Worm (Caenorhabditis elegans): Measurements from ENCODE around the gene clec-245.

clec-245 gene

DNA sequence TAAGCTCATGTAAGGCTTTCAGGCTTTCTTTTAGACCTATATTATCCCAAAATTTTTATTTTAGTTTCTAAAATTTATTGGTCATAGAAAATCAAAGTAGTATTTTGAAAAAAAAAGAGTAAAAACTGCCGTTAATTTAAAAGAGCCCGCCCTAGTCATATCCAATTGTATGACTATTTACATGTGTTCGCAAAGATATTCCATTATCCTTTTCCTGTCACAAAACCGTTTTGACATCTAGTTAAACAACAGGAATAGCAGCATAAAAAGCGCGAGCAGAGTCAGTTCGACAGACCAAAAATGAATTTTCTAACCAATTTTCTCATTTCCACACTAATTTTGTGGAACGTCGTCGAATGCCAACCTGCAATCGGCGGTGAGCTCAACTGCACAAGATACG is 6.8 kb upstream of the clec-245 start, which contains the start of gene F16H6.3:
F16H6.3 (plus strand) TSS at position 301 of the 400 bp plus-strand sequence.
- TF ChIP-seq sea-1 (GFP tag; conservative IDR thresholded peaks at IDR 0.05) (no peak), hmbx-1 (tag; optimal IDR thresholded peaks at IDR 0.05) (no peak), ama-1 (optimal IDR thresholded peaks at IDR 0.05) (no peak), ceh-13 (GFP tag; optimal IDR thresholded peaks at IDR 0.05) (no peak), F13C5.2 (tag; optimal IDR thresholded peaks at IDR 0.05) (no peak), hnd-1 (tag; optimal IDR thresholded peaks at IDR 0.05) (no peak), scrt-1 (GFP tag; IDR thresholded peaks at IDR 0.05) (no peak), flt-1 (GFP tag; IDR thresholded peaks at IDR 0.05) (no peak), hmg-4 (GFP tag; optimal IDR thresholded peaks at IDR 0.05) (no peak), tra-4 (tag; optimal IDR thresholded peaks at IDR 0.05) (no peak), ceh-36 (tag; optimal IDR thresholded peaks at IDR 0.05) (no peak), tbx-11 (GFP tag; IDR thresholded peaks at IDR 0.05) (no peak)

DNA sequence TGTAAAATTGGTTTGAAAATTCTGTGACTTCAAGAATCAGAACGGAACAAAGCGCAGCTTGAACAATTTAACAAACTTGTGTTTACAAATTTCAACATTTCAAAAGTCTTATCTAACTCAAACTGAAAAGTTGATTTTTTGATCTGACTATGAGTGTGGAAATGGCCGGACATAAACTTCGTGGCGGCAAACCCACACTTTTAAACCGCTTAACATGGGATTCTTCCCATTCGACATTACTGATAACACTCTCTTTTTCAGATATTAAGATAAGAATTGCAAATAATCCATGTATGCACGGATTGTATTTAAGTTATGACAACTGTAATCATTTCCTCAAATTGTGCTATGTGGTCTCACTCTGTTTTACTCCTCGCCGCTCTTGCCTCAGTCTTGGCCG is 2.9 kb upstream of the clec-245 start, which contains the start of gene clec-42:
clec-42 (plus strand) TSS at position 285 of the 400 bp plus-strand sequence.
- no peak for TF ChIP-seq hmg-4 (GFP tag; optimal IDR thresholded peaks at IDR 0.05)
- TF ChIP-seq tbx-11 (GFP tag; IDR thresholded peaks at IDR 0.05) = no peak
- no peak for TF ChIP-seq ets-7 (tag; optimal IDR thresholded peaks at IDR 0.05)
- no peak for TF ChIP-seq ceh-13 (GFP tag; optimal IDR thresholded peaks at IDR 0.05)
- no peak for TF ChIP-seq flt-1 (GFP tag; IDR thresholded peaks at IDR 0.05)
- no peak for TF ChIP-seq hmbx-1 (tag; optimal IDR thresholded peaks at IDR 0.05)
- no peak for TF ChIP-seq tbx-37 (GFP tag; conservative IDR thresholded peaks at IDR 0.05)
- no peak for TF ChIP-seq B0310.2 (tag; optimal IDR thresholded peaks at IDR 0.05)
- no peak for TF ChIP-seq pes-1 (GFP tag; IDR thresholded peaks at IDR 0.05)
- TF ChIP-seq tra-4 (tag; optimal IDR thresholded peaks at IDR 0.05) = no peak
- TF ChIP-seq sea-1 (GFP tag; conservative IDR thresholded peaks at IDR 0.05) = no peak
- no peak for TF ChIP-seq hnd-1 (tag; optimal IDR thresholded peaks at IDR 0.05)
- TF ChIP-seq F13C5.2 (tag; optimal IDR thresholded peaks at IDR 0.05) = no peak
- no peak for TF ChIP-seq aly-1 (tag; optimal IDR thresholded peaks at IDR 0.05)
- TF ChIP-seq scrt-1 (GFP tag; IDR thresholded peaks at IDR 0.05) = no peak
- no peak for TF ChIP-seq ama-1 (optimal IDR thresholded peaks at IDR 0.05)

DNA sequence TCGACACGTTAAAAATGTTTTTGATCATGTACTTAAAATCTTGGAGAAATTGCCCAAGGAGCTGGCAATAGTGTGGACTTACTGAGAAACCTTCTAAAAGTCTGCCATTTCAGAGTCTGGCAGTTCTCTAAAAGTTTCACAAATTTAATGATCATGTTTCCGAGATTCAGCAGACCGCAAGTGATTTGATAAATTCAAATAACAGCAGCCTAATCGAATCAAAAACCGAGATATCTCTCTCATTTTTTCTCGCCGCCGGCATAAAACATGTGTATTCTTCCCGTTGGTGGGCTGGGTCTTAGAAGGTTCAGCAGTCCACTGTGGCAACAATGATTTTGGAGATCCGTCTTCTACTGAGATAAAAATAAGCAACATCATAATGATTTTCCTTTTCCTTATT is 953 bp upstream of the clec-245 start, which contains the start of gene clec-246:
clec-246 (plus strand) TSS at position 301 of the 400 bp plus-strand sequence.
- TF ChIP-seq ceh-36 (tag; optimal IDR thresholded peaks at IDR 0.05) (no peak), flt-1 (GFP tag; IDR thresholded peaks at IDR 0.05) (no peak), hmbx-1 (tag; optimal IDR thresholded peaks at IDR 0.05) (no peak), ama-1 (optimal IDR thresholded peaks at IDR 0.05) (no peak), F13C5.2 (tag; optimal IDR thresholded peaks at IDR 0.05) (no peak), hmg-4 (GFP tag; optimal IDR thresholded peaks at IDR 0.05) (no peak), tbx-11 (GFP tag; IDR thresholded peaks at IDR 0.05) (no peak), pes-1 (GFP tag; IDR thresholded peaks at IDR 0.05) (no peak), ceh-13 (GFP tag; optimal IDR thresholded peaks at IDR 0.05) (no peak), scrt-1 (GFP tag; IDR thresholded peaks at IDR 0.05) (no peak), aly-1 (tag; optimal IDR thresholded peaks at IDR 0.05) (no peak), ets-7 (tag; optimal IDR thresholded peaks at IDR 0.05) (no peak), tra-4 (tag; optimal IDR thresholded peaks at IDR 0.05) (no peak), sea-1 (GFP tag; conservative IDR thresholded peaks at IDR 0.05) (no peak), tbx-37 (GFP tag; conservative IDR thresholded peaks at IDR 0.05) (no peak), B0310.2 (tag; optimal IDR thresholded peaks at IDR 0.05) (no peak), hnd-1 (tag; optimal IDR thresholded peaks at IDR 0.05) (no peak)

DNA sequence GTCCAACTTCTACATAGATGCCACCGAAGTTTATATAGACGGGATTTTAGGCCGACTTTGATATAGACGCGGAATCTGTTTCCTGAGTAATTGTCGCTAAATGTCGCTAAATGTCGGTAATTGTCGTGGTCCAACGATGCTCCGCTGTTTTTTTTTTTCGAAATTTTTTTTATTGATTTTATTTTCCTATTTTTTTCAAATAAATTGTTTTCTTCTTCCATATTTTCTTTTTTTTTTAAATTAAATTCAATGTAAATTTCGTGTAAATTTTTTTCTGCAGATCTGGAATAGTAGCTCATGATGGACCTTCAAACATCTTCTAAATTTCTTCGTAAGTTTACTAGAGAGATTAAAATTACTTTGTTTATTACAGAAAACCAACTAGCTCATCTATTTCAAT is 3.3 kb downstream of the clec-245 start, which contains the start of gene C31G12.3:
C31G12.3 (plus strand) TSS at position 301 of the 400 bp plus-strand sequence.
- TF ChIP-seq ets-7 (tag; optimal IDR thresholded peaks at IDR 0.05) = no peak
- no peak for TF ChIP-seq hmbx-1 (tag; optimal IDR thresholded peaks at IDR 0.05)
- TF ChIP-seq sea-1 (GFP tag; conservative IDR thresholded peaks at IDR 0.05) = no peak
- TF ChIP-seq tbx-11 (GFP tag; IDR thresholded peaks at IDR 0.05) = no peak
- TF ChIP-seq tbx-37 (GFP tag; conservative IDR thresholded peaks at IDR 0.05) = no peak
- TF ChIP-seq flt-1 (GFP tag; IDR thresholded peaks at IDR 0.05) = no peak
- no peak for TF ChIP-seq tra-4 (tag; optimal IDR thresholded peaks at IDR 0.05)
- no peak for TF ChIP-seq B0310.2 (tag; optimal IDR thresholded peaks at IDR 0.05)
- TF ChIP-seq aly-1 (tag; optimal IDR thresholded peaks at IDR 0.05) = no peak
- no peak for TF ChIP-seq ceh-13 (GFP tag; optimal IDR thresholded peaks at IDR 0.05)
- TF ChIP-seq F13C5.2 (tag; optimal IDR thresholded peaks at IDR 0.05) = no peak
- no peak for TF ChIP-seq pes-1 (GFP tag; IDR thresholded peaks at IDR 0.05)
- TF ChIP-seq scrt-1 (GFP tag; IDR thresholded peaks at IDR 0.05) = no peak
- TF ChIP-seq ama-1 (optimal IDR thresholded peaks at IDR 0.05) = no peak
- no peak for TF ChIP-seq ceh-36 (tag; optimal IDR thresholded peaks at IDR 0.05)
- no peak for TF ChIP-seq hnd-1 (tag; optimal IDR thresholded peaks at IDR 0.05)
- no peak for TF ChIP-seq hmg-4 (GFP tag; optimal IDR thresholded peaks at IDR 0.05)

DNA sequence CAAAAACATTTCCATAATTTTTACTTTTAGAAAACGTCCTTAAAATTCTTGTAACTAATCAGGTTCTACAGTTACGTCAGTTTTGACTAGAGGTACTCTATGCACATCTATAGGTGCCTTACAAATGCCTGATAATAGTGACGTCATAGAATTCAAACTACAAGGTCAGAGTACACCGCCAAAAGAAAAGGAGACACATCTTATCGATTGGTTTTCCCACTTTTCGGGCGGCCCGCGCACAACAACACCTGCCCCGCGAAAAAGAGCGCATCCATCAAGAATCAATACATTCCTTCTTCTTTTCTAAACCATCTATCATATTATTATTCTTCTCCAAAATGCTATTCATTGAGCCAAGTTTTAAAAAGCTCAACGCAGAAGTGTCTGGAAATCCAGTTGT is 8.6 kb downstream of the clec-245 start, which contains the start of gene C31G12.1:
C31G12.1 (plus strand) TSS at position 301 of the 400 bp plus-strand sequence.
- TF ChIP-seq ets-7 (tag; optimal IDR thresholded peaks at IDR 0.05) (no peak), F13C5.2 (tag; optimal IDR thresholded peaks at IDR 0.05) (no peak), hmbx-1 (tag; optimal IDR thresholded peaks at IDR 0.05) (no peak), tra-4 (tag; optimal IDR thresholded peaks at IDR 0.05) (no peak), hmg-4 (GFP tag; optimal IDR thresholded peaks at IDR 0.05) (no peak), aly-1 (tag; optimal IDR thresholded peaks at IDR 0.05) (no peak), tbx-11 (GFP tag; IDR thresholded peaks at IDR 0.05) (no peak), sea-1 (GFP tag; conservative IDR thresholded peaks at IDR 0.05) (no peak), scrt-1 (GFP tag; IDR thresholded peaks at IDR 0.05) (no peak), flt-1 (GFP tag; IDR thresholded peaks at IDR 0.05) (no peak)

DNA sequence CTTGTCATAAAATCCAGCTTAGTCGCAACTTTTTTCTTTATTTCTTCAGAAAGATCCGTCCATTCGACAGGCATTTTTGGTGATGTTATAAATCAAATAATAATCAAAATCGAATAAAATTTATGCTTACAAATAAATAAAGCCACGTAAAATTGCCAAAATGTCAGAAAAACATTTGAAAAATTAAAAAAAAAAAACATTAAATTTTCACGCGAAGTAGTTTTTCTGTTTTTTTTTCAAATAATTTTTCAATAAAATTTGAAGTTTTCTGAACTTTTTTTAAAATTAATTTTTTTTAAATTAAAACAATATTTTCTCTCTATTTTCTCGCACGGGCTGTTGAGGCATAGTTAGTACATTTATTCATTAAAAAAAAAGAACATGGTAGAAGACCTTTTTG is 9.6 kb downstream of the clec-245 start, which contains the start of gene C31G12.4:
C31G12.4 (minus strand) TSS at position 101 of the 400 bp plus-strand sequence.
- TF ChIP-seq scrt-1 (GFP tag; IDR thresholded peaks at IDR 0.05) = no peak
- no peak for TF ChIP-seq tbx-37 (GFP tag; conservative IDR thresholded peaks at IDR 0.05)
- no peak for TF ChIP-seq ama-1 (optimal IDR thresholded peaks at IDR 0.05)

DNA sequence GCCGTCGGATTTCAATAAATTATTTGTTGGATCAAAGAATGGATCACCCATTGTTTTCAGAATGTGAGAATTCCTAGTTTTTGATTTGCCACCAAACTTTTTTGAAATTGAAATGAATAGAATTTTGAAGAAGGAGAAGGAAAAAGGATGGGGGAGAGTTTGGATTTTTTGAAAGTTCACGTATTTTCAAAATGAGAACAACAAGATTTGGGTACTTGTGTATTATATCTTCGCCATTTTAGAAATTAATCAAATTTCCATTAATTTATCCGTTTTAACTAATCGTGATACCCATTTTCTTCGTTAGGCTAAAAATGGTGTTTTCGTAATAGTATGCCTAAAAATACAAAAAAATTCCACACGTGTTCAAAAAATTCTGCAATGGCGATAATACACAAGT is 16.7 kb downstream of the clec-245 start, which contains the start of gene C14A6.8:
C14A6.8 (minus strand) TSS at position 101 of the 400 bp plus-strand sequence.
- TF ChIP-seq sea-1 (GFP tag; conservative IDR thresholded peaks at IDR 0.05) (no peak), hmbx-1 (tag; optimal IDR thresholded peaks at IDR 0.05) (no peak), aly-1 (tag; optimal IDR thresholded peaks at IDR 0.05) (no peak), pes-1 (GFP tag; IDR thresholded peaks at IDR 0.05) (no peak), F13C5.2 (tag; optimal IDR thresholded peaks at IDR 0.05) (no peak), ceh-36 (tag; optimal IDR thresholded peaks at IDR 0.05) (no peak), ceh-13 (GFP tag; optimal IDR thresholded peaks at IDR 0.05) (no peak), B0310.2 (tag; optimal IDR thresholded peaks at IDR 0.05) (no peak), tbx-37 (GFP tag; conservative IDR thresholded peaks at IDR 0.05) (no peak), ama-1 (optimal IDR thresholded peaks at IDR 0.05) (no peak), tra-4 (tag; optimal IDR thresholded peaks at IDR 0.05) (no peak), hnd-1 (tag; optimal IDR thresholded peaks at IDR 0.05) (no peak), hmg-4 (GFP tag; optimal IDR thresholded peaks at IDR 0.05) (no peak), flt-1 (GFP tag; IDR thresholded peaks at IDR 0.05) (no peak), ets-7 (tag; optimal IDR thresholded peaks at IDR 0.05) (no peak), scrt-1 (GFP tag; IDR thresholded peaks at IDR 0.05) (no peak)

Measured in whole organism, early embryonic.